Fruit fly (Drosophila melanogaster): Measurements from ENCODE around the gene CG31693.

The CG31693 gene

DNA sequence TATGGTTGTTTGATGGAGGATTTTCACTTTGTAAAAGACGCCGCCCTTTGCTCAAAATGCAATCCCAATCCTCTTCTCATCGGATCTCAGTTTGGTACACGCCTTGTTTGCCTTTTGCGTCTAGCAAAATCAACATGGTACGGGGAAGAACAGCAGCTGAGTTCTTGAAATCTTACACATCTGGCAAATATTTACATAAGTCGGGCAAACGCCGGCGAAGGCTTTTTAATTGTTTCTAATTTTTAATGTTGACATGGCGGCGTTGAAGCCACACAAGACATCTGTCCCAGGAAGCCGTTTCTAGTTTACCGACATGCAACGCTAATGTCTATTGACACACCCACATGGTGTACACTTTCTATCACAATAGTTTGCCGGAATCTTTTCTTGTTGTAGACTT is 21.9 kb downstream of the CG31693 start (continued):
- no peak for TF ChIP-seq CG10321 (GFP tag; IDR thresholded peaks at IDR 0.05)
- TF ChIP-seq Ravus (GFP tag; IDR thresholded peaks at IDR 0.05), result no peak
- TF ChIP-seq CG11695 (GFP tag; IDR thresholded peaks at IDR 0.05), result no peak
- peak; percentile 30 for TF ChIP-seq gem (tag; optimal IDR thresholded peaks at IDR 0.05)
- TF ChIP-seq CG1602 (GFP tag; optimal IDR thresholded peaks at IDR 0.05), result peak; percentile 4
- peak; percentile 53 for TF ChIP-seq CG2202 (tag; optimal IDR thresholded peaks at IDR 0.05)
- no peak for TF ChIP-seq Dip3 (GFP tag; optimal IDR thresholded peaks at IDR 0.05)
- TF ChIP-seq ssp (GFP tag; IDR thresholded peaks at IDR 0.05), result no peak
- peak; percentile 52; the same call in 1 of the 2 replicates for TF ChIP-seq onecut (GFP tag; IDR thresholded peaks at IDR 0.05)
- TF ChIP-seq hbn (GFP tag; IDR thresholded peaks at IDR 0.05; ENCODE audit: partially characterized antibody), result no peak
- no peak for TF ChIP-seq fu2 (GFP tag; optimal IDR thresholded peaks at IDR 0.05)
- TF ChIP-seq CG15269 (tag; optimal IDR thresholded peaks at IDR 0.05), result no peak
- no peak for TF ChIP-seq sc (optimal IDR thresholded peaks at IDR 0.05)
- peak; percentile 15 for TF ChIP-seq sc (GFP tag; optimal IDR thresholded peaks at IDR 0.05)
- peak; percentile 79 for TF ChIP-seq Xrp1 (GFP tag; IDR thresholded peaks at IDR 0.05)
- TF ChIP-seq Doc2 (GFP tag; IDR thresholded peaks at IDR 0.05), result no peak
- no peak for TF ChIP-seq Stat92E (GFP tag; optimal IDR thresholded peaks at IDR 0.05)
- TF ChIP-seq CG2712 (tag; optimal IDR thresholded peaks at IDR 0.05), result no peak
- no peak for TF ChIP-seq Sry-δ (GFP tag; optimal IDR thresholded peaks at IDR 0.05)
- TF ChIP-seq Usf (GFP tag; optimal IDR thresholded peaks at IDR 0.05), result no peak
- no peak for TF ChIP-seq Dek (tag; optimal IDR thresholded peaks at IDR 0.05)
- peak; percentile 52; the same call in 1 of the 2 replicates for TF ChIP-seq ara (GFP tag; IDR thresholded peaks at IDR 0.05)
- TF ChIP-seq CG3407 (GFP tag; optimal IDR thresholded peaks at IDR 0.05), result peak; percentile 31
- TF ChIP-seq CG8290 (GFP tag; optimal IDR thresholded peaks at IDR 0.05), result no peak
- peak in 1 of 2 experiments; percentile 35 for TF ChIP-seq CG8290 (tag; optimal IDR thresholded peaks at IDR 0.05)
- TF ChIP-seq Antp (GFP tag; optimal IDR thresholded peaks at IDR 0.05), result no peak
- no peak for TF ChIP-seq so (GFP tag; IDR thresholded peaks at IDR 0.05)
- TF ChIP-seq CG2199 (GFP tag; IDR thresholded peaks at IDR 0.05), result 0 out of 3 replicates have a peak, but pooled peaks have one; percentile 51
- TF ChIP-seq abd-A (tag; optimal IDR thresholded peaks at IDR 0.05), result no peak
- TF ChIP-seq CG2116 (GFP tag; optimal IDR thresholded peaks at IDR 0.05), result no peak
- peak; percentile 80 for TF ChIP-seq CG33557 (GFP tag; optimal IDR thresholded peaks at IDR 0.05)
- no peak for TF ChIP-seq Rfx (GFP tag; IDR thresholded peaks at IDR 0.05)
- TF ChIP-seq ro (GFP tag; IDR thresholded peaks at IDR 0.05), result no peak
- TF ChIP-seq trh (GFP tag; optimal IDR thresholded peaks at IDR 0.05), result no peak
- no peak for TF ChIP-seq CG17186 (GFP tag; optimal IDR thresholded peaks at IDR 0.05)
- no peak for TF ChIP-seq CG9215 (GFP tag; IDR thresholded peaks at IDR 0.05)
- TF ChIP-seq sisA (GFP tag; IDR thresholded peaks at IDR 0.05), result no peak
- TF ChIP-seq CG31388 (GFP tag; optimal IDR thresholded peaks at IDR 0.05), result no peak
- peak; percentile 7 for TF ChIP-seq CG10267 (tag; optimal IDR thresholded peaks at IDR 0.05)
- TF ChIP-seq CG4328 (GFP tag; optimal IDR thresholded peaks at IDR 0.05), result peak; percentile 5
- peak in 1 of 3 experiments; percentile 53 for TF ChIP-seq lola (GFP tag; optimal IDR thresholded peaks at IDR 0.05)
- no peak for TF ChIP-seq ind (GFP tag; optimal IDR thresholded peaks at IDR 0.05)
- TF ChIP-seq Atf6 (GFP tag; IDR thresholded peaks at IDR 0.05), result no peak
- TF ChIP-seq C15 (GFP tag; IDR thresholded peaks at IDR 0.05), result 0 out of 3 replicates have a peak, but pooled peaks have one; percentile 7
- TF ChIP-seq CG12219 (GFP tag; optimal IDR thresholded peaks at IDR 0.05), result no peak
- no peak for TF ChIP-seq zfh2 (GFP tag; optimal IDR thresholded peaks at IDR 0.05)
- no peak for TF ChIP-seq CG17385 (GFP tag; optimal IDR thresholded peaks at IDR 0.05)
- no peak for TF ChIP-seq CG16813 (GFP tag; IDR thresholded peaks at IDR 0.05; ENCODE audit: partially characterized antibody)
- TF ChIP-seq bsh (GFP tag; optimal IDR thresholded peaks at IDR 0.05), result no peak
- no peak for TF ChIP-seq sr (GFP tag; IDR thresholded peaks at IDR 0.05)
- no peak for TF ChIP-seq insv (GFP tag; optimal IDR thresholded peaks at IDR 0.05)
- peak; percentile 68 for TF ChIP-seq CG14710 (tag; optimal IDR thresholded peaks at IDR 0.05)

Data from whole organism, embryonic.